Worm (Caenorhabditis elegans) whole organism, L4 larva: Measurements from ENCODE around the gene F19B2.5.

ENCODE experiments used
- R02D3.7 ChIP-seq: fragments of 150-350 bp; sonication (generic microtip); optimal IDR thresholded peaks from 3 replicates; lab custom pipeline; 2014; ENCODE audit warnings: missing biosample characterization, missing genetic modification characterization
- Y5F2A.4 ChIP-seq: fragments of 200-800 bp; sonication (Bioruptor generic); optimal IDR thresholded peaks from 2 replicates; lab custom pipeline; 2018; ENCODE audit warnings: mild to moderate bottlenecking, missing genetic modification characterization, missing compliant biosample characterization
- ZK337.2 ChIP-seq: fragments of 200-800 bp; sonication (Bioruptor generic); IDR thresholded peaks from 2 replicates; pipeline ENCODE4 v1.3.6; 2022; ENCODE audit warnings: missing genetic modification reagents, missing genetic modification characterization, missing compliant biosample characterization
- aha-1 ChIP-seq: fragments of 150-350 bp; peaks from one replicate; lab custom pipeline; 2014; ENCODE audit warnings: missing biosample characterization, missing genetic modification characterization
- ama-1 ChIP-seq: fragments of 150-350 bp; optimal IDR thresholded peaks from 2 replicates; lab custom pipeline; 2014; ENCODE audit warnings: inconsistent platforms, mixed read lengths
- arid-1 ChIP-seq: fragments of 200-800 bp; sonication (Bioruptor generic); conservative IDR thresholded peaks from 2 replicates; pipeline ENCODE4 v1.3.6; 2022; ENCODE audit warnings: missing genetic modification reagents, missing genetic modification characterization, missing compliant biosample characterization
- ctbp-1 ChIP-seq: fragments of 200-800 bp; sonication (Bioruptor generic); IDR thresholded peaks from 2 replicates; pipeline ENCODE4 v1.3.6; 2022; ENCODE audit warnings: missing genetic modification reagents, missing genetic modification characterization, missing compliant biosample characterization
- daf-16 ChIP-seq, 3 experiments: sonication (generic microtip); optimal IDR thresholded peaks; 2 replicates each; lab custom pipeline; 2016 to 2017; ENCODE audit warnings: missing genetic modification characterization in 3 of 3, missing genetic modification reagents in 3 of 3, mild to moderate bottlenecking in 2 of 3, missing compliant biosample characterization in 2 of 3, missing biosample characterization in 1 of 3, moderate library complexity in 1 of 3
- daf-8 ChIP-seq: fragments of 200-800 bp; sonication (Bioruptor generic); IDR thresholded peaks from 2 replicates; pipeline ENCODE4 v1.3.6; 2022; ENCODE audit warnings: missing genetic modification characterization, missing compliant biosample characterization
- dmd-6 ChIP-seq: fragments of 200-800 bp; sonication (Bioruptor generic); IDR thresholded peaks from 2 replicates; pipeline ENCODE4 v1.3.6; 2022; ENCODE audit warnings: missing genetic modification reagents, missing genetic modification characterization, missing compliant biosample characterization
- dve-1 ChIP-seq: sonication (generic microtip); optimal IDR thresholded peaks from 2 replicates; lab custom pipeline; 2017; ENCODE audit warnings: antibody characterized with exemption, mild to moderate bottlenecking, missing genetic modification characterization, missing compliant biosample characterization; ENCODE audit not compliant: insufficient read depth
- fos-1 ChIP-seq: fragments of 150-350 bp; optimal IDR thresholded peaks from 2 replicates; lab custom pipeline; 2014; ENCODE audit warnings: missing biosample characterization, missing genetic modification characterization
- hif-1 ChIP-seq, 2 experiments: sonication (generic microtip); optimal IDR thresholded peaks; 2 replicates each; lab custom pipeline; 2016 to 2017; ENCODE audit warnings: missing compliant biosample characterization in 2 of 2, missing genetic modification characterization in 2 of 2, missing genetic modification reagents in 2 of 2, missing genotype in 2 of 2, mild to moderate bottlenecking in 1 of 2
- hlh-11 ChIP-seq: fragments of 200-800 bp; sonication (Bioruptor generic); optimal IDR thresholded peaks from 2 replicates; lab custom pipeline; 2018; ENCODE audit warnings: mild to moderate bottlenecking, missing genetic modification characterization, missing compliant biosample characterization
- hmg-1.1 ChIP-seq: fragments of 200-800 bp; sonication (Bioruptor generic); IDR thresholded peaks from 2 replicates; pipeline ENCODE4 v1.3.6; 2022; ENCODE audit warnings: missing genetic modification reagents, missing genetic modification characterization, missing compliant biosample characterization
- lim-7 ChIP-seq: fragments of 200-800 bp; sonication (Bioruptor generic); IDR thresholded peaks from 2 replicates; pipeline ENCODE4 v1.3.6; 2022; ENCODE audit warnings: missing genetic modification characterization, missing compliant biosample characterization
- lin-1 ChIP-seq: fragments of 200-800 bp; sonication (Bioruptor generic); IDR thresholded peaks from 2 replicates; pipeline ENCODE4 v1.3.6; 2022; ENCODE audit warnings: missing genetic modification reagents, missing genetic modification characterization, missing compliant biosample characterization
- lin-38 ChIP-seq: fragments of 200-800 bp; sonication (Bioruptor generic); IDR thresholded peaks from 2 replicates; pipeline ENCODE4 v1.3.6; 2022; ENCODE audit warnings: missing genetic modification reagents, missing genetic modification characterization, missing compliant biosample characterization
- lir-3 ChIP-seq: sonication (generic microtip); optimal IDR thresholded peaks from 2 replicates; lab custom pipeline; 2016; ENCODE audit warnings: mild to moderate bottlenecking, missing genetic modification characterization, missing compliant biosample characterization
- mdl-1 ChIP-seq, 2 experiments: fragments of 150-350 bp in 1 of 2; sonication (generic microtip) in 1 of 2; optimal IDR thresholded peaks; 2 replicates each; lab custom pipeline; 2014 to 2017; ENCODE audit warnings: missing biosample characterization in 2 of 2, missing genetic modification characterization in 2 of 2
- mdt-29 ChIP-seq: fragments of 200-800 bp; sonication (Bioruptor generic); IDR thresholded peaks from 2 replicates; pipeline ENCODE4 v1.3.6; 2022; ENCODE audit warnings: missing genetic modification reagents, missing genetic modification characterization, missing compliant biosample characterization
- mep-1 ChIP-seq: fragments of 150-350 bp; sonication (generic microtip); optimal IDR thresholded peaks from 3 replicates; lab custom pipeline; 2014; ENCODE audit warnings: missing biosample characterization, missing genetic modification characterization
- mes-2 ChIP-seq: sonication (generic microtip); optimal IDR thresholded peaks from 2 replicates; lab custom pipeline; 2016; ENCODE audit warnings: missing genotype, mild to moderate bottlenecking, missing genetic modification characterization, missing compliant biosample characterization; ENCODE audit not compliant: poor library complexity, severe bottlenecking
- nhr-10 ChIP-seq: fragments of 150-350 bp; optimal IDR thresholded peaks from 2 replicates; lab custom pipeline; 2014; ENCODE audit warnings: missing biosample characterization, missing genetic modification characterization
- nhr-237 ChIP-seq: sonication (generic microtip); optimal IDR thresholded peaks from 2 replicates; lab custom pipeline; 2017; ENCODE audit warnings: missing biosample characterization, missing genetic modification characterization
- nhr-42 ChIP-seq: fragments of 200-800 bp; sonication (Bioruptor generic); IDR thresholded peaks from 2 replicates; pipeline ENCODE4 v1.3.6; 2022; ENCODE audit warnings: missing genetic modification characterization, missing compliant biosample characterization
- nhr-77 ChIP-seq: fragments of 150-350 bp; optimal IDR thresholded peaks from 2 replicates; lab custom pipeline; 2014; ENCODE audit warnings: missing biosample characterization, missing genetic modification characterization
- php-3 ChIP-seq: fragments of 200-800 bp; sonication (Bioruptor generic); IDR thresholded peaks from 2 replicates; pipeline ENCODE4 v1.3.6; 2022; ENCODE audit warnings: missing genetic modification reagents, missing genetic modification characterization, missing compliant biosample characterization
- pqm-1 ChIP-seq: sonication (generic microtip); optimal IDR thresholded peaks from 2 replicates; lab custom pipeline; 2017; ENCODE audit warnings: missing biosample characterization, missing genetic modification characterization
- saeg-2 ChIP-seq: fragments of 200-800 bp; sonication (Bioruptor generic); IDR thresholded peaks from 2 replicates; pipeline ENCODE4 v1.3.6; 2022; ENCODE audit warnings: missing genetic modification reagents, missing genetic modification characterization, missing compliant biosample characterization
- tra-1 ChIP-seq: fragments of 200-800 bp; sonication (Bioruptor generic); IDR thresholded peaks from 2 replicates; pipeline ENCODE4 v1.3.6; 2022; ENCODE audit warnings: missing genetic modification reagents, missing genetic modification characterization, missing compliant biosample characterization
- unc-130 ChIP-seq: sonication (generic microtip); optimal IDR thresholded peaks from 2 replicates; lab custom pipeline; 2016; ENCODE audit warnings: missing genetic modification reagents, missing genetic modification characterization, missing compliant biosample characterization
- zfp-3 ChIP-seq: fragments of 200-800 bp; sonication (Bioruptor generic); conservative IDR thresholded peaks from 2 replicates; pipeline ENCODE4 v1.3.6; 2022; ENCODE audit warnings: missing genetic modification reagents, missing genetic modification characterization, missing compliant biosample characterization

F19B2.5 gene

ce11 chrV:20171941-20172340 lies 8.0 kb upstream of the F19B2.5 start, which contains the start of gene srw-39:
TSS of gene srw-39 (minus strand) at chrV:20172041.
- TF ChIP-seq hif-1 (tag; optimal IDR thresholded peaks at IDR 0.05; lab: Kevin White, UChicago) (no peak), zfp-3 (GFP tag; lab: Robert Waterston, UW) (no peak), nhr-77 (tag; lab: Kevin White, UChicago) (no peak), daf-8 (GFP tag; lab: Robert Waterston, UW) (no peak), unc-130 (GFP tag; lab: Kevin White, UChicago) (no peak), nhr-42 (no peak), ZK337.2 (GFP tag; lab: Robert Waterston, UW) (no peak), hmg-1.1 (GFP tag; lab: Robert Waterston, UW) (no peak), Y5F2A.4 (GFP tag; lab: Kevin White, UChicago) (no peak), php-3 (GFP tag; lab: Robert Waterston, UW) (no peak), fos-1 (tag; lab: Kevin White, UChicago) (no peak), mdt-29 (no peak), mep-1 (tag; lab: Kevin White, UChicago) (no peak), R02D3.7 (no peak), arid-1 (no peak)

DNA sequence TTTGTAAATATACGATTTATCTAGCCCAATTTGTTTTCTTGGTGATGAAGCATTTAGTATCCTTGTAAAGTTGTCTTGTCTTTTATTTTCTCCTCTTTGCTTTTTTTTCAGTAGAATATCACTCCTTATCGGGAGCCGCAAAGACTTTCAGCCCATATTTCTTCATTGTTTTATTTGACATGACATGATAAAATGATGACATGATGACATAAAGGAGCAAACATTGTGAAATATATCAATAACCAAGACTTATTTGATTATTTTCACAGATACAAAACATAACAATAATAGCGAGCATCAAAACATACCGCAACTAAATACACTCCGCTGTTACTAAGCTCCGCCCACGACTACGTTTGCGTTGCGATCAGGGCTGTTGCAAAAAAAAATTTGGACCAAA lies 1.8 kb upstream of the F19B2.5 start:
- TF ChIP-seq lir-3 (tag; lab: Kevin White, UChicago) = no peak
- TF ChIP-seq arid-1 = no peak
- peak; percentile 16 for TF ChIP-seq pqm-1 (tag; lab: Kevin White, UChicago)
- no peak for TF ChIP-seq daf-16 (GFP tag; optimal IDR thresholded peaks at IDR 0.05; lab: Kevin White, UChicago)
- peak; percentile 85 for TF ChIP-seq daf-16 (tag; optimal IDR thresholded peaks at IDR 0.05; lab: Kevin White, UChicago)
- TF ChIP-seq dve-1 (tag; lab: Kevin White, UChicago) = peak; percentile 71
- TF ChIP-seq aha-1 (tag; lab: Kevin White, UChicago) = peak; percentile 57
- TF ChIP-seq hlh-11 (tag; lab: Kevin White, UChicago) = no peak

DNA sequence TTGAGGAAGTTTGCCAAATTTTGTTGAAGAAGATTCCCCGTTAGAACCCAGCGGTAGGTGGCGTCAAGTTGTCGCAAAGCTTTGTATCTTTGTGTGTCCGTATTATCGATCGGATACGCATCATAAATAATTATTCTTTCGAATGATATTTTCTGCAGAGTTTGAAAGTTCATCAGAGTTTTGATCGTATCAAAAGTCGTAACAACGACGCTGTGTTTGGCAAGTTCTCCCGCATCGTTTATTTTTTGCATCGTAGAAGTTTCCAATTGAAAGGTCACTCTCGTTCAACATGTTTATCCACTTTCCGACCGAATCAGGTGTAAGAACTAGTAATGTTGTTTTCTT lies 888 bp downstream of the F19B2.5 start:
- TF ChIP-seq lin-1 (GFP tag; lab: Robert Waterston, UW) = peak; percentile 46; the same call in 1 of the 2 replicates
- TF ChIP-seq mes-2 (tag; lab: Kevin White, UChicago) = peak; percentile 18
- no peak for TF ChIP-seq fos-1 (tag; lab: Kevin White, UChicago)
- 0 out of 2 replicates have a peak, but pooled peaks have one; percentile 23 for TF ChIP-seq lim-7
- TF ChIP-seq saeg-2 (GFP tag; lab: Robert Waterston, UW) = peak; percentile 56; the same call in 1 of the 2 replicates
- peak; percentile 65 for TF ChIP-seq ama-1 (lab: Kevin White, UChicago)
- peak; percentile 90 for TF ChIP-seq zfp-3 (GFP tag; lab: Robert Waterston, UW)
- TF ChIP-seq ctbp-1 (GFP tag; lab: Robert Waterston, UW) = 0 out of 2 replicates have a peak, but pooled peaks have one; percentile 10
- TF ChIP-seq arid-1 = no peak
- TF ChIP-seq lin-38 (GFP tag; lab: Robert Waterston, UW) = peak; percentile 8
- TF ChIP-seq nhr-237 (tag; lab: Kevin White, UChicago) = no peak
- TF ChIP-seq tra-1 (GFP tag; lab: Robert Waterston, UW) = peak; percentile 22; the same call in 1 of the 2 replicates
- no peak for TF ChIP-seq daf-16 (GFP tag; optimal IDR thresholded peaks at IDR 0.05; lab: Kevin White, UChicago)
- peak; percentile 51 for TF ChIP-seq daf-16 (tag; optimal IDR thresholded peaks at IDR 0.05; lab: Kevin White, UChicago)
- TF ChIP-seq dve-1 (tag; lab: Kevin White, UChicago) = peak; percentile 31
- peak; percentile 38 for TF ChIP-seq aha-1 (tag; lab: Kevin White, UChicago)
- TF ChIP-seq dmd-6 (GFP tag; lab: Robert Waterston, UW) = peak; percentile 16; the same call in 1 of the 2 replicates
- 0 out of 2 replicates have a peak, but pooled peaks have one; percentile 28 for TF ChIP-seq php-3 (GFP tag; lab: Robert Waterston, UW)
- peak; percentile 7 for TF ChIP-seq nhr-10 (tag; lab: Kevin White, UChicago)
- TF ChIP-seq ZK337.2 (GFP tag; lab: Robert Waterston, UW) = 0 out of 2 replicates have a peak, but pooled peaks have one; percentile 22
- no peak for TF ChIP-seq mdl-1 (tag; optimal IDR thresholded peaks at IDR 0.05; lab: Kevin White, UChicago)
